Fruit fly (Drosophila melanogaster) whole organism, larva: ENCODE data around the gene CG13078.
A peak's percentile ranks its signal among the peaks of the same experiment; 100 is the strongest.

Experiments
- noc ChIP-seq: fragments of 200-800 bp; sonication (Bioruptor generic); optimal IDR thresholded peaks from 3 replicates; lab custom pipeline; 2019; ENCODE audit warnings: missing biosample characterization, mild to moderate bottlenecking, missing genetic modification characterization, moderate library complexity

CG13078 gene

dm6 chr2L:19563029-19563980 is at the start of gene CG13078:
Gene CG13078 (plus strand): TSS chr2L:19563930.
- TF ChIP-seq noc (tag; lab: Kevin White, UChicago) = peak; percentile 80

dm6 chr2L:19516062-19516461 is 47.7 kb upstream of the CG13078 start:
- no peak for TF ChIP-seq noc (tag; lab: Kevin White, UChicago)

DNA sequence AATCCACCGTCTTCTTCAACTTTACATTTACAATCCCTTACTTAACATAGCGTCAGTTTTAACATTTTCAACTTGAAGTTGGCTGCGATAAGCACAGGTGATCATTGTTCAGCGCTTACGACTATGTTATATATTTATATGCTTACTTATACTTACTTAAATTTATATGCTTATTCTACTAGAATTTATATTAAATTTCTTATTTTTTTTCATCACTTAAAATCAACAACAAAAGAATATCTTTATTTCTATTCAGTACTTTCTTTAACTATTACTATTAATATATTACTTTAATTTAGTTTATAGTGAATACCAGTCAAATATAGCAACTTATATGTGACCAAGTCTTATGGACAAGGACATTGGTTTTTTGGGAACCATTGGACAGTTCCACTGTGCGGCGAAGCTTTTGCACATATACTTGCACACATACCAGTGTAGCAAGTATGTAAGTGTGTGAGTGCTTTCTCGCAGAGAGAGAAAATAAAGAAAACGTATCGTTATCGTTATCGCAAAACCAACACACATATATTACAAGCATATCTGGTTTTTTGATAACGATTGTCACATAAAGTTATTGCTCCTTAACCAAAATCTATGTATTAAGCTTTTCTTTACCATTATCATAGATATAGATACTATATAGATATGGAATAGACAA is 46.4 kb upstream of the CG13078 start, which contains the start of gene Hasp:
Hasp (minus strand) TSS at position 51 of the 661 bp plus-strand sequence.
- TF ChIP-seq noc (tag; lab: Kevin White, UChicago) = no peak

DNA sequence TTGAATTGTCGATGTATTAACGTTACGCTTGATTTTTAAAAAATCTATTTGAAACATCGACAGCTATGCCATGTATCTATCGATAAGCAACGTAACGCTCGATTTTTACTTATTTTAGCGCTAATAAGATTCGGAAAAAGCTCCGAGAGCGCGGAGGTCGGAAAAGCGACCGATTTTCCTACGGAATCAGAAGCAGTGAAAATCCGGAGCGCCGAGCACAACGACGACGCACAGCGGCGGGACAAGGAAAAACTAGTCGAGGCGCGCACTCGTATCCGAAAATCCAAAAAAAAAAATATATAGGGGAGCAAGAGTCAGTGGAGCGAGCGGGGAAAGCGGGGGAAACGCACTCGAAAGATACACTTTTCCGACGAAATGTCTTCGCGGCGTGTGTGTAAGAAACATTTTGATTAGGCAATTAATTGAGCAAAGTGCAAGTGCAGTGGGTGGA is 45.1 kb upstream of the CG13078 start, which contains the start of gene CG10132:
CG10132 (plus strand) TSS at position 189 of the 451 bp plus-strand sequence.
- TF ChIP-seq noc (tag; lab: Kevin White, UChicago) = no peak

DNA sequence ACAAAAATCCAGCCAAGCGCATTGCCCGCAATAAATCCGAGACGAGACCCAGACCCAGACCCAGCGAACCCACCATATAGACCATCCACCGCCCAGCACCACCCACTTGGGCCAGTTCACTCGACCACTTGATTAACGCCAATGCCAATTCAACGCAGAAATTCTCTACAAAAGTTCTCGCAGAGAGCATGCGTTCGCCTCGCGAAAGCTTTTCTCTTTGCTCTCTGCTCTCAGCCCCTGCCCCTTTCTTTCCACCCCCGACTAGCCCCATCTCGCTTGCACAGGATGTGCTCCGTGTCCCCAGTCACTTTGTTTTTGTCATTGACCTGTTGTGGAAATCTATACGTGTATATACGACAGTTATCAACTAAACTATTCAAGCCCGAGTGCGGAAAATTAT is 44.1 kb upstream of the CG13078 start:
- TF ChIP-seq noc (tag; lab: Kevin White, UChicago) = no peak

DNA sequence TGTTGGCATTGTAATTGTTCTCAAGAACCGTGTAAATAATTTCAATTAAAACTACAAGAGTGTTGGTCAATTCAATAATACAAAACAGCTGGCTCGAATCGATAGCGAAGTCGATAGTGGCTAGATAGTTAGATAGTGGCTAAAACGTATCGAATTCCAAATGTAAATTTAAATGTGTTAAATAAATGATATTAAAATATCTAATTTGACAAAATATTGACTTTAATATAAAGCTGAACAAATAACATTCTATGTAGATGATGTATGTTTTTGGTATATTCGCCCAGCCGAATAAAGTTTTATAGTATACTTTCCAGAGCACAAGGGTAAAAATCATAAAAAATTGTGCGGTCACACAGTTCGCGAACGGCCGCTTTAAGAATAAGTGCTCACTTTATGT is 37.4 kb upstream of the CG13078 start, which contains the start of the genes Dpm1 and CG10137:
Dpm1 (minus strand) TSS at position 53 of the 400 bp plus-strand sequence.
CG10137 (plus strand) TSS at position 371 of the 400 bp plus-strand sequence.
- no peak for TF ChIP-seq noc (tag; lab: Kevin White, UChicago)

DNA sequence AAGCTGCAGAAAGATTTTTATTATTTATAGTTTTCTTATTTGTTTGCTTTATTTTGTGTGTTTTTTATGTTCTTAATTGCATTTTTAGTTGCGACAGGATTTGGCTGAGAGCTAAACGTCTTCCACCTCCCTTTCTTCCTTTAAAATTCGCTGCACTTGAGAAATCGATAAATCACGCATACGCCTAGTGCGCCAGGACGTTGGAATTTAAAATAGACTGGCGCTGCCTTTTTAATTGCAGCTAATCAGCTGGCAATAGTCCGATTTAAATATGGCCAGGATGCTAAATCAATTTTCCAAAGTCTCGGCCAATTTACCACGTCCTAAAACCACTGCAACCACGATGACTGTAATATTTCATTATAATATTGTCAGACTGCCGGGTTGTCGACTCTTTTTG is 36.9 kb upstream of the CG13078 start:
- TF ChIP-seq noc (tag; lab: Kevin White, UChicago) = no peak

DNA sequence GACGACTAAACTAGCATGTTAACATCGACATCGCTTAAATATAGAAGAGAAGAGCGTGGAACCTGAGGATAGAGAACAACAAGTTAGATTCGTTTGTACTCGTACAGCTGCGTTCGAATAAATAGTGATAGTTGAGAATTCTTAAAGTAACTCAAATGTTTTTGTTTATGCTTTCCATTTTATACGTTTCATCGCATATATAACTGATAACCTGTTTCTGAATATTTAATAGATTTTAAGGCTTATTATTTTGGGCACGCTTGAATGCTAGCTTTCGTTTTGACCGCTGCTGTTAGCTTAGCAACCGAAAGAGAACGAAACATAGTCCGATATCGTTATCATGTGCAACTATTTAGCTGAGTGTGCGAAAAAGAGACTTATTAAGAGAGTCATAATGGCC is 35.4 kb upstream of the CG13078 start:
- peak; percentile 100 for TF ChIP-seq noc (tag; lab: Kevin White, UChicago)

DNA sequence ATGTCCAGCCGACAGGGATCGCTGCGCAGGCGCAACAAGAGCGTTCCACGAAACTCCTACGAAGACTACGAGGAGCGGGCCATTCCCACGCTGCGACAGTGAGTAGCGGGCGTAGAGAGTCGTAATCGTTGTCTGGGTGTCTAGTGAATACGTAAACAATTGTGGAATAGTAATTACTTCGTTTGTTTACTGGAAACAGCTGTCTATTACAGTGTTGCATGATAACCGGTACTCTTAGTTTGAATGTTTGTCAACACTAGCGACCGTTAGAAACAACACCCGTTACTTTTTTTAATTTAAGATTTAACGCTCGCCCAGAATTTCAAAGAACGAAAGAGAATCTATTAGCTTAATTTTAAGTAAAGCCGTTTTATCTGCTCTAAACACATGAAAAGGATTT is 33.6 kb upstream of the CG13078 start, which contains the start of gene CG10165:
CG10165 (minus strand) TSS at position 214 of the 400 bp plus-strand sequence.
- no peak for TF ChIP-seq noc (tag; lab: Kevin White, UChicago)

dm6 chr2L:19533247-19533646 is 30.5 kb upstream of the CG13078 start, which contains the start of gene CG33116:
Gene CG33116 (plus strand): TSS chr2L:19533479.
- peak; percentile 74 for TF ChIP-seq noc (tag; lab: Kevin White, UChicago)

- no peak for TF ChIP-seq noc (tag; lab: Kevin White, UChicago)
Measured at dm6 chr2L:19535234-19535633, 28.5 kb upstream of the CG13078 start, which contains the start of gene CG31697. Gene CG31697 (plus strand): TSS chr2L:19535448.

DNA sequence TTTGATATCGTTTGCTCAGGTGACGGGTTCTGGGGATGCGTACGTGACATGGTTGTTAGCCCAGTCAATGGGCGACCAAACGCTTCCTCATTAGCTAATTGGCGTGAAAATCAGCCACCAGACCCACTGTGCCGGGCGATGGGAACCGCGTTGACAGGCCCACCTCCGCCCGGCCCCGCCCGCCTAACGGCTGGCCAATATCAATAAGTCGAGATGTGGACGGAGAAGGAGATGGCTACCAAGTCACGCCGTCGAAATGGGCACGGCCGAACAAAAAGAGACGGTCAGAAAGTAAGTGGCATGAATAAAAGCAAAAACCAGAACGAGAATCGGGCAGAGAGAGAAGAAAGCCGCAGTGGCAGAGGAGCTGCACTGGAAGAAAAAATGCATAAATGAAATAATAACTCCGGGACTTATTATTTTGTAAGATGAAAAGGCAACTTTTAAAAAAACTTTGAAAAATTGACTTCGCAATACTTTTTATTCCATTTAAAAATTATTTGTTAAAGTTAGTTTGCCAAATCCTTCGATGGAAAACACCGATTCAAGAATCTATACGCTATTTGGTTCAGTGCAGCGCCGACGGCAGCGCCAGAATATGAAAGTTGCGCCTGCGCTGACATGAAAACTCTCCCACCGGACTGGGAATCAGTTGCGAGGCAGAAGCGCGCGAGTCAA is 25.8 kb upstream of the CG13078 start, which contains the start of gene CG13082:
CG13082 (plus strand) TSS at position 647 of the 678 bp plus-strand sequence.
- peak; percentile 68 for TF ChIP-seq noc (tag; lab: Kevin White, UChicago)

DNA sequence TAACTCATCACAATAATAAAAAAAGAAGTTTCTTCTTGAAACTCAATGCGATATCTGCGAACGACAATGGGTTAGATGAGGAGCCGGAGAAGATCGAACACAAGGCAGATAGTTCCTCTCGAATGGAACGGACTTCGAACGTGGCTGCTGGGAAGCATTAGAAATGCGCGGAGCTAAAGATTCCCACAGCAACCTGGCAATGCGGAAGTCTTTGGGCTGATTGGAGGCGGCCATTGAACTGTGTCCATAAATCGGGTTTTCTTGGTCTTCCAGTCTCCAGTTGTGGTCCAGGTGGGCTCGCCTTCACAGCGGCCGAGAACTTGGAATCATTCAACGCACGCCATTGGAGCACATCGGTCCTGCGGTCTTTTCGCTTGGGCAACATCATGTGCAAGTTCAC is 23.4 kb upstream of the CG13078 start, which contains the start of gene CG13081:
CG13081 (plus strand) TSS at position 301 of the 400 bp plus-strand sequence.
- TF ChIP-seq noc (tag; lab: Kevin White, UChicago) = no peak

dm6 chr2L:19542268-19542773 is 21.4 kb upstream of the CG13078 start:
- no peak for TF ChIP-seq noc (tag; lab: Kevin White, UChicago)
